Fruit fly (Drosophila melanogaster): ENCODE results near the gene CG18178.

DNA sequence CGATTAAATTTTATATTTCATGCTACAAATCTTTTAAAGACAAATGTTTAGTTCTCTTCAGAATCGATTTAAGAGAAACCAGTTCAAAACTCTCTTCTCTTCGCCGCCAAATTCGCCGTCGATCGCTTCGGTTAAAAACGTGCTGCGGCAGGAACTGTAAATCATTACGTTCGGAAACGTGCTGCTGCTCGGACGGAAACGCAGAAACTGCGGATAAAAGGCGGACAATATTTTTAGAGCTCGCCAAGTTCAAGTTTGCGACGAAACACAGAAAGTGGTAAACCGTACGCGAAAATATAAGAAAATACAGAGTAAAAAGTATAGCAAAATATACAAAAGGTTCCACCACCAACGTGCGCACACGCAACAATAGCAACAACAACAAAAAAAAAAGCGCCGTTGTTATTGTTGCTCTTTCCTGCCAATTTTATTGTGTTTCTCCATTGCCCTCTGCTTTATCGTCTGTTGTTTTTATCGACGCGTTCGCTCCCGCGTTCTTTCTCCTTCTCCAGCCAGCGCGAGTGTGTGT is 44.5 kb upstream of the CG18178 start, which contains the start of gene Ae2:
- TF ChIP-seq ken (GFP tag; IDR thresholded peaks at IDR 0.05) (no peak), bab2 (GFP tag; optimal IDR thresholded peaks at IDR 0.05) (no peak)

Data from whole organism, embryonic.